Worm (Caenorhabditis elegans): ENCODE results near the gene let-99.

The let-99 gene

DNA sequence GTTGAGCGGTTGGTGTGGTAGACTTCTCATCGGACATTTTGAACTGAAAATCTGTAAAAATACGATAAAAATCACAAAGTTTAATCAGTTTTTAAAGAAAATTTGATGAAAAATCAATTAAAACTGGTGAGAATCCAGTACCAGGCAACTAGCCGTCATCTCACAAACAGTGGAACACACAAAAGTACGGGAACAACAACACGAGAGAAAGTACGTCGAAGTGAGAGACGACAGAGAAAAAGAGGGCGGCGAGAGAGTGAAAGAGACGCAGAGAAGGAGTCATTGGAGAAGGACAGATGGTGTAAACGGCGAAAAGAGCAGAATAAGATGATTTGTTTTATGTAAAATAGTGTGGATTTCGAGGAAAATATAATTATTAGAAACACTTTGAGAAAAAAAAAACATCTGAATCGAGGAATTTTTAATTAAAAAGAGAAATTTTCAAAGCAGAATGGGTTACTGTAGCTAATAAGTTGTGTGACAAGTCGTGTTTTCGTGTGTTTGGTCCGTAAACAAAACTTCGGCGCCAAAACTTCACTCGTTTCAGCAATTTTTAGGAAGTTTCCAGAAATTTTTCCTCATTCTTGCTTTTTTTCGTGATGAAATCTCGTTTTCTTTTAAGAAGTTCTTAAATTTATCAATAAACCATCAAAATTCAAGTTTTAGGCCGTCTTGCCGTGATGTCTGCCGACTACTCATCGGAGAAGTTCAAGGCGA lies at the start of gene let-99, which contains the start of gene hsb-1:
TSS of gene let-99 (plus strand) at position 667 of the 717 bp plus-strand sequence.
TSS of gene hsb-1 (minus strand) at position 51 of the 717 bp plus-strand sequence.
- no peak for TF ChIP-seq unc-62 (GFP tag; optimal IDR thresholded peaks at IDR 0.05)

DNA sequence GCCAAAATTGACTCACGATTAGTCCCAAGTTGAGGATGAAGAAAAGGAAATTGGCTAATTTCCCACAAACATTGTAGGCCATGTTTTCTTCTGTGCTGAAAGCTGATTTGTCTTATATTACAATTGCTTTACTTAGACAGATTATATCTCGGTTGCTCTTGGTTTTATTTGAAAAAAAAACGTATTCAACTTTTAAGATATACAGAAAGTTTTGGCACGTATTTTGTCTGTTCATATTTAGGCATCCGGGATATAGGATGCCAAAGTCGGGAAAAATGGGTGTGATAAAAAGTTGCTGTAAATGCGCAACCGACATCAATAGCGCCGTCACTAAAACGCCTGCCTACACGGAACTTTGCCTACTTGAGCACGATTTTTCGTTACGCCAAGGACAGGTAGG lies 47.5 kb upstream of the let-99 start, which contains the start of gene tsp-4:
TSS of gene tsp-4 (minus strand) at position 101 of the 400 bp plus-strand sequence.
- TF ChIP-seq unc-62 (GFP tag; optimal IDR thresholded peaks at IDR 0.05) = no peak

DNA sequence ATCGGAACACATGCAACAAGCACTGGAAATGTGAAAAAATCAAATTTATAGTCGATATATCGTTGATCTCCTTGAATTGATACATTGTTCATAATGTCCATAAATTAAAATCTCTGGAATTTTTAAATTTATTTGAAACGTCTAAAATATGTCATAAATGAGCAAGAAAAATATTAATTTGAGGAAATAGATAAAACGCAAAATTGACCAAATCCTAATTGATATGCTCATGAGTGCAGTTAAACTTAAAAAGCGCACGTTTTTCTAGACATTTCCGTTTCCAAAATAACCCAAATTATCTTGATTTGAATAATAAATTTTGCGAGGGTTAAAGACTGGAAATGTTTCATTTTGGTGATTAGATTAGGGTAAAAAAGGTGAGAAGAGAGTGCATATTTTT lies 45.1 kb upstream of the let-99 start, which contains the start of gene sru-13:
TSS of gene sru-13 (minus strand) at position 101 of the 400 bp plus-strand sequence.
- no peak for TF ChIP-seq unc-62 (GFP tag; optimal IDR thresholded peaks at IDR 0.05)

DNA sequence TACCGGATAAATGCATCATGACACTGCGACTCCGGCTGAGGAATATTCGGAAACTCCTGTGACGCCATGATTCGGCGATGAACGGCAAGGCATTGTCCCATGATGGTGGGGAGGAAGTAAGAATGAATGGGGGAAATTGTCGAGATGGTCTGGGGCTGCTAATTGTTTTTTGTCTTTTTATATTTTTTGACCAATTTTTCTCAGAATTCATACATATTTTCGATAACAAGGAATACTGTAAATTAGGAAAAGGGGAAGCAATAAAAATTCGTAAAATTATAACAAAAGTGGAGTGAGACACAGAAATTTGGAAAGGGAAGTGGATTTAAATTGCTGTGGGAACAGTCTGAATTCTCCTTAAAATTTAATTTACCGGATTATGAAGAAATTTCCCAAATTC lies 42.2 kb upstream of the let-99 start, which contains the start of gene eak-4:
TSS of gene eak-4 (minus strand) at position 101 of the 400 bp plus-strand sequence.
- TF ChIP-seq unc-62 (GFP tag; optimal IDR thresholded peaks at IDR 0.05) = no peak

DNA sequence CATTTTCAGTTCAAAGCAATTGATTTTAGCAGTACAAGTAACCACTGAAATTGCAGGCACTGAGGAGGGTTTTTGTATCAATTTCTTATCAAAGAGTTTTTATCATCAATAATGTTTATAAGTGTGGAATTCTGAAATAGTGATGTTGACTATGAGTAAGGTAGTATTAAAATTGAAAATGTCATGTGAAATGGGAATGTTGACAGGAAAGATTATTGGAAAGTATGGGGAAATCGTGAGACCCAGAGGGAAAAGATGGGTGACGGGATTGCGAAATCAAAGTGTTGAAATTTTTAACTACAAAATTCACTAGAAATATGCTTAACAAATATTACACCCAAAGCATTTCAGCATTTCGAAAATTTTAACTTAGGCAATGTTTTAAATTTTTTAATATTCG lies 40.4 kb upstream of the let-99 start, which contains the start of gene F53B2.8:
TSS of gene F53B2.8 (minus strand) at position 180 of the 400 bp plus-strand sequence.
- no peak for TF ChIP-seq unc-62 (GFP tag; optimal IDR thresholded peaks at IDR 0.05)

ce11 chrIV:12531047-12531446 lies 36.6 kb upstream of the let-99 start, which contains the start of gene F53B2.5:
Gene F53B2.5 (minus strand): TSS chrIV:12531147.
- no peak for TF ChIP-seq unc-62 (GFP tag; optimal IDR thresholded peaks at IDR 0.05)

ce11 chrIV:12531464-12531863 lies 36.2 kb upstream of the let-99 start:
- TF ChIP-seq unc-62 (GFP tag; optimal IDR thresholded peaks at IDR 0.05) = no peak

- TF ChIP-seq unc-62 (GFP tag; optimal IDR thresholded peaks at IDR 0.05) = no peak
These were observed 31.3 kb upstream of the let-99 start for ce11 chrIV:12536358-12536757.

DNA sequence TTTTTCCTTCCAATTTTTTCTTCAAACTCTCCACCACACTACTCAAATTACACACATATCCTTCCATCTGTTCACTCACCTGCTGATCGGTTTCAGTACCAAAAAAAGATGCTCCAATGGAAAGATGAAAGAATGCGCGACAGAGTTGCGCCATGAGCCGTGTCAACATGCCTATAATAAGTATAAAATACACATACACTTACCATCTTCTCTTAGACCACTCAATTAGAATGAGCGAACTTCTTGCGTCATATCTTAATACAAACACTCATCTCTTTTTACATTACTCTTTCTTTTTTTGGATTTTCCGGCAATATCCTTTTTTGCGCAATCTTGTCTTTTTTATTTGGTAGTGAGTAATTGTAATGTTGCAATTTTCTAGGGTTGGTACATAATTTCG lies 29.9 kb upstream of the let-99 start:
- TF ChIP-seq unc-62 (GFP tag; optimal IDR thresholded peaks at IDR 0.05) = no peak

ce11 chrIV:12540242-12540641 lies 27.4 kb upstream of the let-99 start:
- no peak for TF ChIP-seq unc-62 (GFP tag; optimal IDR thresholded peaks at IDR 0.05)

DNA sequence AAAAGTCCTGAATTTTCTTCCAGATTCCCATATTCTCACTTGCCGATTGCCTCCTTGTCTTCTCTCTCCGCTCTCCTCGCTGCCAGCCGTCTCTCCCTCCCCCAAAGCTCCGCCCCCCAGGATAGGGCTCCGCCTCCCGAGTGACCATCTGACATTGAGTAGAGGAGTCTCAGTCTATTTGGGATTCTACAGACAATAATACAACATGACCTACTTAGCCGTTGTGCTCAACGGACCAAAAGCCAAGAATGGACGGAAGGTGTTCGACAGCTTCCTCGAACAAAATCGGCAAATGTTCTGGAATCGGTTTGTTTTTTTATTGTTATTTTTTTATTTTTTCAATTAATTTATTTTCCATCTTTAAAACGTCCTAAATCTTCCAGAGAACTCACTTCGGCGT lies 25.6 kb upstream of the let-99 start, which contains the start of gene ham-1:
TSS of gene ham-1 (plus strand) at position 173 of the 400 bp plus-strand sequence.
- TF ChIP-seq unc-62 (GFP tag; optimal IDR thresholded peaks at IDR 0.05) = no peak

DNA sequence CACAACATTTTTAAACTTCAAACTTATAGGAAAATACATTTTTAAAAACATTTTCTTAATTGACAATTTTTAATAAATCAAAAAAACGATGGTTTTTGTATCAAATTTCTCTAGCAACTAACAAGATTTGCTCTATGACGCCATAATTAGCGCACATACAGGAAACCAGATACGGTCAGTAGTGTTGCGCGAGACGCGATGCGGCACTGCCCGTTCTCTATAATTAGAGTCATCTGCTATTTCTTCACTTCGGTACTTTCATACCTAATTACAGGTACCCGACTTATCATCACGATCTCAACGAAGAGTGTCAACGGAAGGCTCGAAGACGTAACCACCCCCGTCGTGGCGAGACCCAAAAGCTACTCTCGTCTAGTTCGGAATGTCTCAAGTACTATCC lies 23.0 kb upstream of the let-99 start:
- TF ChIP-seq unc-62 (GFP tag; optimal IDR thresholded peaks at IDR 0.05) = no peak

DNA sequence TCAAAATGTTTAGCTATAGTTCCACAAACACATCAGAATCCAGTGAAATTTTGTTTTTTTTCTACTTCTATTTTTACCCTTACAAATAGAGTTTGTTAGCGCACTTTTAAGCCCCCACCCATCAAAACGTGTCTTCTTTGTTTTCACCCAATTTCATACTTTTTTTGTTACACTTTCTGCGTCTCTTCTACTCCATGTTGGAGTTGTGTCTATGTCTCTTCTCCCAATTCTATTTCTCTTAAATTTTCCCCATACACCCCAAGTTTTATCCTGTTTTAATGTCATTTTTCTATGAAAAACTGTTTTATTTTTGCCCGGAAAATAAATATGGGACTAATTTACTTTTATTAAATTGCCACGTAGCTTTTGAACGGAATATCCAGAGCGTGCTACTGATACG lies 22.2 kb upstream of the let-99 start:
- no peak for TF ChIP-seq unc-62 (GFP tag; optimal IDR thresholded peaks at IDR 0.05)

- no peak for TF ChIP-seq unc-62 (GFP tag; optimal IDR thresholded peaks at IDR 0.05)
These were observed 21.7 kb upstream of the let-99 start for ce11 chrIV:12545902-12546301.

- no peak for TF ChIP-seq unc-62 (GFP tag; optimal IDR thresholded peaks at IDR 0.05)
These were observed 19.8 kb upstream of the let-99 start, which contains the start of gene ipmk-1 for ce11 chrIV:12547824-12548223. Gene ipmk-1 (plus strand): TSS chrIV:12548124.

- TF ChIP-seq unc-62 (GFP tag; optimal IDR thresholded peaks at IDR 0.05) = no peak
These were observed 18.6 kb upstream of the let-99 start for ce11 chrIV:12549014-12549413.

DNA sequence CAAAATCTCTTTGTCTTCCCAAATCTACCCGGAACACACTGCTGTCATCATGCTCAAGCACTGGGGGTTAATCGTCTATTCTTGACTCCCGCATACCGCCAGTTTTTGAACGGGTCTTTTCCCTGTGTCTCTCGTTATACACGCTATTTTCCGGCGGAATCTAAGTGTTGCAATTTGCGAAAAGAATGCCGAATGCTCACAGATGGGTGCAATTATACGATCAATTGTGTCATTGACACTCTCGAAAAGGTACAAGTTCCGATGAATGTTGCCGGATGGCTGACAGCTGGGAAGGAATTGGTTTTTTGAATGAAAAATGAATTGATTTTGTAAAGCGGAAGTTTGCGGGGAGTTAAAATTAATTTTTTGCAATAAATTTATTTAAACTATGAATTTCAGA lies 15.7 kb upstream of the let-99 start:
- no peak for TF ChIP-seq unc-62 (GFP tag; optimal IDR thresholded peaks at IDR 0.05)

All from whole organism, dauer.